Fruit fly (Drosophila melanogaster): ENCODE measurements around the gene CG7164.
A peak's percentile ranks its signal among the peaks of the same experiment; 100 is the strongest.

The CG7164 gene

dm6 chr2L:7788952-7789466 is 7.7 kb downstream of the CG7164 start:
- TF ChIP-seq pan (optimal IDR thresholded peaks at IDR 0.05), result no peak
- TF ChIP-seq Jra (GFP tag; optimal IDR thresholded peaks at IDR 0.05), result no peak
- no peak for TF ChIP-seq Dfd (GFP tag; optimal IDR thresholded peaks at IDR 0.05)
- no peak for TF ChIP-seq woc (GFP tag; optimal IDR thresholded peaks at IDR 0.05)
- no peak for TF ChIP-seq CG9705 (GFP tag; optimal IDR thresholded peaks at IDR 0.05)
- TF ChIP-seq brk (GFP tag; optimal IDR thresholded peaks at IDR 0.05), result no peak
- TF ChIP-seq N (GFP tag; optimal IDR thresholded peaks at IDR 0.05), result no peak
- no peak for TF ChIP-seq dmrt93B (GFP tag; optimal IDR thresholded peaks at IDR 0.05)
- no peak for TF ChIP-seq br (GFP tag; optimal IDR thresholded peaks at IDR 0.05)

DNA sequence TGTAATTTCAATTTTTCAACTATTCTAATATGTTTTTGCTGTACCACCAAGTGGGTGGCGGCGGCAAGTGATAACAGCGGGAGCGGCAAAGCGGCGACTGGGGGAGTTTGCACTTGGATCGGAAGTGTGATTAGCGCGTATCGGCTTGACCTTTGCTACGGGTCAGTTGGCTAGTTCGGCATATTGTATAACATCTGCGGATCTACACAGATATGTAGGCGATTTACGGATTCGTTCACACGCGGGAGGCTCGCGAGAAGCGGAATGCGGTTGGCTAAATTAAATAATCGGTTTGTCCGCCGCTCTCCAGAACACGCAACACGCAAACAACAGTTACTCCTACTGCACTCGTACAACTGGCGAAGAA is 8.8 kb downstream of the CG7164 start:
- TF ChIP-seq fru (GFP tag; optimal IDR thresholded peaks at IDR 0.05) (no peak), OdsH (GFP tag; optimal IDR thresholded peaks at IDR 0.05) (no peak), HLH106 (tag; optimal IDR thresholded peaks at IDR 0.05) (no peak), Dfd (GFP tag; optimal IDR thresholded peaks at IDR 0.05) (no peak), Hnf4 (GFP tag; optimal IDR thresholded peaks at IDR 0.05) (no peak), N (GFP tag; optimal IDR thresholded peaks at IDR 0.05) (no peak), sv (GFP tag; optimal IDR thresholded peaks at IDR 0.05) (no peak), Dif (GFP tag; optimal IDR thresholded peaks at IDR 0.05; ENCODE audit: partially characterized antibody) (no peak), ey (GFP tag; optimal IDR thresholded peaks at IDR 0.05) (no peak), dmrt93B (GFP tag; optimal IDR thresholded peaks at IDR 0.05) (no peak), CG32264 (GFP tag; optimal IDR thresholded peaks at IDR 0.05) (no peak)

- TF ChIP-seq brk (GFP tag; optimal IDR thresholded peaks at IDR 0.05) (no peak), CG32264 (GFP tag; optimal IDR thresholded peaks at IDR 0.05) (no peak), Myc (optimal IDR thresholded peaks at IDR 0.05) (peak; percentile 92), Rel (GFP tag; optimal IDR thresholded peaks at IDR 0.05) (no peak), Rel (tag; optimal IDR thresholded peaks at IDR 0.05) (peak; percentile 12), Hnf4 (GFP tag; optimal IDR thresholded peaks at IDR 0.05) (peak; percentile 16), tai (GFP tag; optimal IDR thresholded peaks at IDR 0.05) (no peak), h (GFP tag; optimal IDR thresholded peaks at IDR 0.05) (peak; percentile 36), Sp1 (GFP tag; optimal IDR thresholded peaks at IDR 0.05) (peak; percentile 46), lola (GFP tag; optimal IDR thresholded peaks at IDR 0.05) (no peak), HLH106 (tag; optimal IDR thresholded peaks at IDR 0.05) (peak; percentile 37), Vsx2 (GFP tag; optimal IDR thresholded peaks at IDR 0.05; ENCODE audit: partially characterized antibody) (no peak), Hr83 (GFP tag; optimal IDR thresholded peaks at IDR 0.05; ENCODE audit: poor library complexity, severe bottlenecking) (peak; percentile 61), fru (GFP tag; optimal IDR thresholded peaks at IDR 0.05) (peak; percentile 82), woc (GFP tag; optimal IDR thresholded peaks at IDR 0.05) (peak; percentile 55), CrebA (GFP tag; optimal IDR thresholded peaks at IDR 0.05; ENCODE audit: borderline replicate concordance) (no peak), N (GFP tag; optimal IDR thresholded peaks at IDR 0.05) (no peak), br (GFP tag; optimal IDR thresholded peaks at IDR 0.05) (peak; percentile 56), Jra (GFP tag; optimal IDR thresholded peaks at IDR 0.05) (no peak), Mio (GFP tag; optimal IDR thresholded peaks at IDR 0.05) (no peak), CG9705 (GFP tag; optimal IDR thresholded peaks at IDR 0.05) (no peak), sage (GFP tag; optimal IDR thresholded peaks at IDR 0.05) (no peak), rgr (GFP tag; optimal IDR thresholded peaks at IDR 0.05) (peak; percentile 27), Dif (GFP tag; optimal IDR thresholded peaks at IDR 0.05; ENCODE audit: partially characterized antibody) (peak; percentile 78), dmrt93B (GFP tag; optimal IDR thresholded peaks at IDR 0.05) (no peak), Dfd (GFP tag; optimal IDR thresholded peaks at IDR 0.05) (no peak), dl (GFP tag; optimal IDR thresholded peaks at IDR 0.05; ENCODE audit: insufficient read depth in 1 of 2, partially characterized antibody in 2 of 2) (peak; percentile 46 to 68), usp (GFP tag; optimal IDR thresholded peaks at IDR 0.05) (no peak), dsf (GFP tag; optimal IDR thresholded peaks at IDR 0.05; ENCODE audit: borderline replicate concordance) (no peak), jim (GFP tag; optimal IDR thresholded peaks at IDR 0.05) (no peak), GATAd (GFP tag; optimal IDR thresholded peaks at IDR 0.05) (no peak), sv (GFP tag; optimal IDR thresholded peaks at IDR 0.05) (no peak), OdsH (GFP tag; optimal IDR thresholded peaks at IDR 0.05) (peak; percentile 37), psq (GFP tag; optimal IDR thresholded peaks at IDR 0.05) (peak; percentile 34), Hr78 (GFP tag; optimal IDR thresholded peaks at IDR 0.05) (no peak), foxo (GFP tag; optimal IDR thresholded peaks at IDR 0.05) (peak in 1 of 2 experiments; percentile 42), ey (GFP tag; optimal IDR thresholded peaks at IDR 0.05) (no peak)
Observed at dm6 chr2L:7790448-7791355, 9.4 kb downstream of the CG7164 start, which contains the start of gene CG7149. Gene CG7149 (minus strand): TSS chr2L:7790557.

All from whole organism, wandering third instar larva.